Worm (Caenorhabditis elegans): Measurements from ENCODE around the gene itr-1.
"Not testable (repeated sequence)": the region's sequence is repeated elsewhere in the genome, so short reads cannot be mapped to it uniquely, and the experiment has no call there.

itr-1 gene

ce11 chrIV:7632535-7632934, 42.4 kb upstream of the itr-1 start, which contains the start of gene F45E4.6 (continued):
- TF ChIP-seq lin-54 (GFP tag; optimal IDR thresholded peaks at IDR 0.05) (peak; percentile 62), lin-35 (GFP tag; optimal IDR thresholded peaks at IDR 0.05) (peak in 2 of 3 experiments; percentile 11 to 81), fkh-3 (tag; optimal IDR thresholded peaks at IDR 0.05) (no peak), Y56A3A.18 (GFP tag; IDR thresholded peaks at IDR 0.05) (no peak), efl-1 (GFP tag; optimal IDR thresholded peaks at IDR 0.05) (peak; percentile 62), madf-10 (tag; optimal IDR thresholded peaks at IDR 0.05) (no peak), athp-1 (tag; optimal IDR thresholded peaks at IDR 0.05) (no peak), snpc-4 (GFP tag; optimal IDR thresholded peaks at IDR 0.05) (no peak), snpc-4 (tag; optimal IDR thresholded peaks at IDR 0.05) (peak in 2 of 4 experiments; percentile 2 to 15), F22D6.2 (tag; optimal IDR thresholded peaks at IDR 0.05) (no peak)

- TF ChIP-seq madf-6 (GFP tag; IDR thresholded peaks at IDR 0.05) = 0 out of 2 replicates have a peak, but pooled peaks have one; percentile 5
- TF ChIP-seq lsy-27 (tag; optimal IDR thresholded peaks at IDR 0.05; ENCODE audit: borderline replicate concordance, insufficient read depth) = no peak
Observed at ce11 chrIV:7633020-7633419, 42.0 kb upstream of the itr-1 start, which contains the start of gene plp-1. plp-1 (plus strand) TSS chrIV:7633360.

- TF ChIP-seq rcor-1 (GFP tag; IDR thresholded peaks at IDR 0.05) = 0 out of 2 replicates have a peak, but pooled peaks have one; percentile 7
- 0 out of 2 replicates have a peak, but pooled peaks have one; percentile 56 for TF ChIP-seq lin-26 (GFP tag; IDR thresholded peaks at IDR 0.05)
- peak; percentile 39; the same call in 1 of the 2 replicates for TF ChIP-seq madf-6 (GFP tag; IDR thresholded peaks at IDR 0.05)
- peak; percentile 75 to 84 for TF ChIP-seq let-607 (tag; optimal IDR thresholded peaks at IDR 0.05)
- peak; percentile 83 for TF ChIP-seq cebp-1 (GFP tag; IDR thresholded peaks at IDR 0.05)
- not testable (repeated sequence) for TF ChIP-seq cebp-1 (tag; optimal IDR thresholded peaks at IDR 0.05)
Observed at ce11 chrIV:7634578-7634977, 40.4 kb upstream of the itr-1 start, which contains the start of gene warf-1. warf-1 (plus strand) TSS chrIV:7634786.

ce11 chrIV:7641758-7642157, 33.2 kb upstream of the itr-1 start, which contains the start of gene nep-16:
nep-16 (minus strand) TSS chrIV:7641858.
- no peak for TF ChIP-seq mcd-1 (GFP tag; IDR thresholded peaks at IDR 0.05)
- TF ChIP-seq sptf-2 (GFP tag; optimal IDR thresholded peaks at IDR 0.05) = no peak
- TF ChIP-seq die-1 (tag; optimal IDR thresholded peaks at IDR 0.05) = no peak
- no peak for TF ChIP-seq Y53G8AR.9 (GFP tag; conservative IDR thresholded peaks at IDR 0.05)
- no peak for TF ChIP-seq dpff-1 (tag; optimal IDR thresholded peaks at IDR 0.05)
- TF ChIP-seq ZK185.1 (tag; optimal IDR thresholded peaks at IDR 0.05; ENCODE audit: poor library complexity, severe bottlenecking) = no peak
- no peak for TF ChIP-seq Y56A3A.18 (GFP tag; IDR thresholded peaks at IDR 0.05)
- no peak for TF ChIP-seq Y79H2A.3 (GFP tag; conservative IDR thresholded peaks at IDR 0.05)
- no peak for TF ChIP-seq fkh-3 (tag; optimal IDR thresholded peaks at IDR 0.05)
- TF ChIP-seq rcor-1 (GFP tag; IDR thresholded peaks at IDR 0.05) = no peak
- TF ChIP-seq hmg-1.2 (GFP tag; IDR thresholded peaks at IDR 0.05) = no peak
- no peak for TF ChIP-seq xnd-1 (tag; optimal IDR thresholded peaks at IDR 0.05)
- no peak for TF ChIP-seq unc-62 (GFP tag; optimal IDR thresholded peaks at IDR 0.05)
- TF ChIP-seq F39B2.1 (GFP tag; IDR thresholded peaks at IDR 0.05) = no peak
- no peak for TF ChIP-seq F49E8.2 (tag; optimal IDR thresholded peaks at IDR 0.05; ENCODE audit: insufficient read depth)

- no peak for TF ChIP-seq dpff-1 (tag; optimal IDR thresholded peaks at IDR 0.05)
- TF ChIP-seq F33H1.4 (GFP tag; IDR thresholded peaks at IDR 0.05) = no peak
- no peak for TF ChIP-seq Y56A3A.18 (GFP tag; IDR thresholded peaks at IDR 0.05)
- TF ChIP-seq nhr-179 (tag; optimal IDR thresholded peaks at IDR 0.05) = no peak
- no peak for TF ChIP-seq madf-6 (GFP tag; IDR thresholded peaks at IDR 0.05)
- TF ChIP-seq nfyb-1 (GFP tag; IDR thresholded peaks at IDR 0.05) = no peak
- no peak for TF ChIP-seq bed-2 (GFP tag; IDR thresholded peaks at IDR 0.05)
- no peak for TF ChIP-seq somi-1 (GFP tag; optimal IDR thresholded peaks at IDR 0.05)
- no peak for TF ChIP-seq snpc-4 (GFP tag; optimal IDR thresholded peaks at IDR 0.05)
- TF ChIP-seq snpc-4 (tag; optimal IDR thresholded peaks at IDR 0.05) = no peak
- no peak for TF ChIP-seq B0336.3 (GFP tag; IDR thresholded peaks at IDR 0.05)
- TF ChIP-seq xnd-1 (tag; optimal IDR thresholded peaks at IDR 0.05) = no peak
- no peak for TF ChIP-seq ceh-91 (GFP tag; IDR thresholded peaks at IDR 0.05)
- TF ChIP-seq hrde-1 (tag; optimal IDR thresholded peaks at IDR 0.05; ENCODE audit: borderline replicate concordance) = no peak
- TF ChIP-seq die-1 (tag; optimal IDR thresholded peaks at IDR 0.05) = no peak
- no peak for TF ChIP-seq K11D2.4 (GFP tag; IDR thresholded peaks at IDR 0.05)
- TF ChIP-seq unc-130 (GFP tag; optimal IDR thresholded peaks at IDR 0.05) = no peak
- no peak for TF ChIP-seq F23B12.7 (tag; optimal IDR thresholded peaks at IDR 0.05; ENCODE audit: insufficient read depth)
Observed at ce11 chrIV:7642971-7643370, 32.0 kb upstream of the itr-1 start, which contains the start of gene nlp-20. nlp-20 (minus strand) TSS chrIV:7643071.
